Worm (Caenorhabditis elegans): ENCODE measurements around the gene uda-1.

- TF ChIP-seq nhr-11 (tag; optimal IDR thresholded peaks at IDR 0.05) (no peak), che-1 (tag; optimal IDR thresholded peaks at IDR 0.05) (no peak), gmeb-2 (tag; optimal IDR thresholded peaks at IDR 0.05) (no peak), dve-1 (tag; optimal IDR thresholded peaks at IDR 0.05) (no peak), ztf-16 (tag; optimal IDR thresholded peaks at IDR 0.05) (no peak), npax-4 (tag; optimal IDR thresholded peaks at IDR 0.05) (no peak), fkh-10 (GFP tag; optimal IDR thresholded peaks at IDR 0.05) (no peak), lin-11 (tag; optimal IDR thresholded peaks at IDR 0.05) (no peak), pha-4 (tag; optimal IDR thresholded peaks at IDR 0.05) (no peak), pha-2 (tag; optimal IDR thresholded peaks at IDR 0.05) (no peak), unc-86 (tag; optimal IDR thresholded peaks at IDR 0.05) (no peak), lim-6 (tag; optimal IDR thresholded peaks at IDR 0.05) (no peak)
These were observed 21.0 kb upstream of the uda-1 start for ce11 chrV:9983529-9983928.

All from whole organism, late embryonic.